Worm (Caenorhabditis elegans): ENCODE measurements around the gene F13B9.2.

ce11 chrX:8274869-8275268 is 10.6 kb upstream of the F13B9.2 start, which contains the start of gene ksr-1:
- TF ChIP-seq lsy-2 (tag; optimal IDR thresholded peaks at IDR 0.05) (no peak), unc-62 (GFP tag; optimal IDR thresholded peaks at IDR 0.05) (no peak), F13H6.1 (tag; optimal IDR thresholded peaks at IDR 0.05) (no peak), ceh-82 (tag; optimal IDR thresholded peaks at IDR 0.05) (no peak), nhr-10 (tag; optimal IDR thresholded peaks at IDR 0.05) (no peak), zag-1 (tag; optimal IDR thresholded peaks at IDR 0.05) (no peak), nhr-77 (tag; optimal IDR thresholded peaks at IDR 0.05) (no peak), lin-39 (tag; optimal IDR thresholded peaks at IDR 0.05) (no peak), ZK546.5 (tag; optimal IDR thresholded peaks at IDR 0.05) (no peak), ceh-16 (tag; optimal IDR thresholded peaks at IDR 0.05) (no peak), gmeb-1 (tag; optimal IDR thresholded peaks at IDR 0.05) (no peak)
